Worm (Caenorhabditis elegans) whole organism, young adult: ENCODE measurements around the gene cdk-4.

ENCODE experiments used
- B0261.1 ChIP-seq: sonication (generic microtip); optimal IDR thresholded peaks from 2 replicates; lab custom pipeline; 2016; ENCODE audit warnings: mild to moderate bottlenecking, missing genetic modification characterization, moderate library complexity, missing compliant biosample characterization
- C06A6.2 ChIP-seq: fragments of 200-800 bp; sonication (Bioruptor generic); conservative IDR thresholded peaks from 2 replicates; pipeline ENCODE4 v1.3.6; 2022; ENCODE audit warnings: missing genetic modification characterization, missing compliant biosample characterization
- D2030.7 ChIP-seq: fragments of 200-800 bp; sonication (Bioruptor generic); IDR thresholded peaks from 2 replicates; pipeline ENCODE4 v1.3.6; 2022; ENCODE audit warnings: missing genetic modification reagents, missing genetic modification characterization, missing compliant biosample characterization
- F33H1.4 ChIP-seq: fragments of 200-800 bp; sonication (Bioruptor generic); IDR thresholded peaks from 2 replicates; pipeline ENCODE4 v1.3.6; 2022; ENCODE audit warnings: missing genetic modification reagents, missing genetic modification characterization, missing compliant biosample characterization
- F49E8.2 ChIP-seq: sonication (generic microtip); optimal IDR thresholded peaks from 3 replicates; lab custom pipeline; 2017; ENCODE audit warnings: missing genetic modification characterization, mild to moderate bottlenecking, missing compliant biosample characterization, antibody characterized with exemption, moderate library complexity; ENCODE audit not compliant: insufficient read depth
- F52B5.7 ChIP-seq: sonication (generic microtip); optimal IDR thresholded peaks from 2 replicates; lab custom pipeline; 2016; ENCODE audit warnings: mild to moderate bottlenecking, missing genetic modification characterization, missing compliant biosample characterization
- Y53F4B.3 ChIP-seq: fragments of 200-800 bp; sonication (Bioruptor generic); IDR thresholded peaks from 2 replicates; pipeline ENCODE4 v1.3.6; 2022; ENCODE audit warnings: missing genetic modification reagents, missing genetic modification characterization, missing compliant biosample characterization
- Y53G8AR.9 ChIP-seq: fragments of 200-800 bp; sonication (Bioruptor generic); conservative IDR thresholded peaks from 2 replicates; pipeline ENCODE4 v1.3.6; 2022; ENCODE audit warnings: missing genetic modification reagents, missing genetic modification characterization, missing compliant biosample characterization
- Y95B8A.8 ChIP-seq: fragments of 200-800 bp; sonication (Bioruptor generic); IDR thresholded peaks from 2 replicates; pipeline ENCODE4 v1.3.6; 2022; ENCODE audit warnings: missing genetic modification reagents, missing genetic modification characterization, missing compliant biosample characterization
- ZK185.1 ChIP-seq: sonication (generic microtip); optimal IDR thresholded peaks from 2 replicates; lab custom pipeline; 2016; ENCODE audit warnings: mild to moderate bottlenecking, missing genetic modification characterization, missing compliant biosample characterization; ENCODE audit not compliant: poor library complexity, severe bottlenecking
- akir-1 ChIP-seq: fragments of 200-800 bp; sonication (Bioruptor generic); optimal IDR thresholded peaks from 2 replicates; lab custom pipeline; 2018; ENCODE audit warnings: mild to moderate bottlenecking, missing genetic modification characterization, moderate library complexity, missing compliant biosample characterization
- aptf-3 ChIP-seq: fragments of 200-800 bp; sonication (Bioruptor generic); IDR thresholded peaks from 2 replicates; pipeline ENCODE4 v1.3.6; 2022; ENCODE audit warnings: missing genetic modification characterization, missing compliant biosample characterization
- atf-7 ChIP-seq: sonication (generic microtip); optimal IDR thresholded peaks from 2 replicates; lab custom pipeline; 2017; ENCODE audit warnings: mild to moderate bottlenecking, missing genetic modification characterization, missing compliant biosample characterization
- attf-3 ChIP-seq: fragments of 200-800 bp; sonication (Bioruptor generic); conservative IDR thresholded peaks from 2 replicates; pipeline ENCODE4 v1.3.6; 2022; ENCODE audit warnings: missing genetic modification reagents, missing genetic modification characterization, missing compliant biosample characterization
- bed-2 ChIP-seq: fragments of 200-800 bp; sonication (Bioruptor generic); IDR thresholded peaks from 2 replicates; pipeline ENCODE4 v1.3.6; 2022; ENCODE audit warnings: missing genetic modification reagents, missing genetic modification characterization, missing compliant biosample characterization
- ccch-3 ChIP-seq: fragments of 200-800 bp; sonication (Bioruptor generic); optimal IDR thresholded peaks from 2 replicates; lab custom pipeline; 2018; ENCODE audit warnings: mild to moderate bottlenecking, missing genetic modification characterization, missing compliant biosample characterization
- cebp-1 ChIP-seq, 2 experiments: fragments of 200-800 bp in 1 of 2; sonication (Bioruptor generic) in 1 of 2; sonication (generic microtip) in 1 of 2; IDR thresholded peaks in 1 of 2; optimal IDR thresholded peaks in 1 of 2; 2 replicates each; pipeline versions ENCODE4 v1.3.6 to Lab custom; 2017 to 2022; ENCODE audit warnings: missing compliant biosample characterization in 2 of 2, missing genetic modification characterization in 2 of 2, mild to moderate bottlenecking in 1 of 2, missing genetic modification reagents in 1 of 2, moderate library complexity in 1 of 2
- cebp-2 ChIP-seq: fragments of 200-800 bp; sonication (Bioruptor generic); IDR thresholded peaks from 2 replicates; pipeline ENCODE4 v1.3.6; 2022; ENCODE audit warnings: missing genetic modification characterization, missing compliant biosample characterization
- ceh-40 ChIP-seq: fragments of 200-800 bp; sonication (Bioruptor generic); IDR thresholded peaks from 2 replicates; pipeline ENCODE4 v1.3.6; 2022; ENCODE audit warnings: missing genetic modification characterization, missing compliant biosample characterization
- ceh-79 ChIP-seq: sonication (generic microtip); optimal IDR thresholded peaks from 2 replicates; lab custom pipeline; 2017; ENCODE audit warnings: mild to moderate bottlenecking, missing genetic modification characterization, missing compliant biosample characterization
- ceh-91 ChIP-seq: fragments of 200-800 bp; sonication (Bioruptor generic); IDR thresholded peaks from 2 replicates; pipeline ENCODE4 v1.3.6; 2022; ENCODE audit warnings: missing genetic modification reagents, missing genetic modification characterization, missing compliant biosample characterization
- ets-4 ChIP-seq: fragments of 200-800 bp; sonication (Bioruptor generic); optimal IDR thresholded peaks from 2 replicates; lab custom pipeline; 2018; ENCODE audit warnings: mild to moderate bottlenecking, missing genetic modification characterization, missing compliant biosample characterization
- him-1 ChIP-seq: sonication (generic microtip); optimal IDR thresholded peaks from 2 replicates; lab custom pipeline; 2016; ENCODE audit warnings: missing genotype, missing genetic modification reagents, missing genetic modification characterization, missing compliant biosample characterization
- hrde-1 ChIP-seq: sonication (generic microtip); optimal IDR thresholded peaks from 2 replicates; lab custom pipeline; 2016; ENCODE audit warnings: missing genetic modification characterization, mild to moderate bottlenecking, missing compliant biosample characterization, moderate library complexity, missing genotype, missing genetic modification reagents, borderline replicate concordance
- let-526 ChIP-seq: fragments of 200-800 bp; sonication (Bioruptor generic); IDR thresholded peaks from 2 replicates; pipeline ENCODE4 v1.3.6; 2022; ENCODE audit warnings: missing genetic modification reagents, missing genetic modification characterization, missing compliant biosample characterization
- let-607 ChIP-seq, 2 experiments: fragments of 200-800 bp in 1 of 2; sonication (Bioruptor generic) in 1 of 2; sonication (generic microtip) in 1 of 2; optimal IDR thresholded peaks; 2 replicates each; lab custom pipeline; 2016 to 2018; ENCODE audit warnings: mild to moderate bottlenecking in 2 of 2, missing compliant biosample characterization in 2 of 2, missing genetic modification characterization in 2 of 2, moderate library complexity in 2 of 2, missing genotype in 1 of 2
- lsy-27 ChIP-seq: sonication (generic microtip); optimal IDR thresholded peaks from 2 replicates; lab custom pipeline; 2017; ENCODE audit warnings: missing genetic modification characterization, mild to moderate bottlenecking, missing compliant biosample characterization, antibody characterized with exemption, missing genotype, borderline replicate concordance; ENCODE audit not compliant: insufficient read depth
- madf-10 ChIP-seq: sonication (generic microtip); optimal IDR thresholded peaks from 2 replicates; lab custom pipeline; 2016; ENCODE audit warnings: mild to moderate bottlenecking, missing genetic modification characterization, missing compliant biosample characterization
- madf-3 ChIP-seq: fragments of 200-800 bp; sonication (Bioruptor generic); IDR thresholded peaks from 2 replicates; pipeline ENCODE4 v1.3.6; 2022; ENCODE audit warnings: missing genetic modification reagents, missing genetic modification characterization, missing compliant biosample characterization
- madf-6 ChIP-seq: fragments of 200-800 bp; sonication (Bioruptor generic); IDR thresholded peaks from 2 replicates; pipeline ENCODE4 v1.3.6; 2022; ENCODE audit warnings: missing genetic modification reagents, missing genetic modification characterization, missing compliant biosample characterization
- mes-4 ChIP-seq: sonication (generic microtip); optimal IDR thresholded peaks from 2 replicates; lab custom pipeline; 2016; ENCODE audit warnings: missing genotype, missing genetic modification characterization, missing compliant biosample characterization
- mxl-1 ChIP-seq: sonication (generic microtip); optimal IDR thresholded peaks from 2 replicates; lab custom pipeline; 2016; ENCODE audit warnings: missing genetic modification characterization, missing compliant biosample characterization
- nhr-179 ChIP-seq: sonication (generic microtip); optimal IDR thresholded peaks from 2 replicates; lab custom pipeline; 2016; ENCODE audit warnings: mild to moderate bottlenecking, missing genetic modification characterization, missing compliant biosample characterization
- nhr-27 ChIP-seq: fragments of 200-800 bp; sonication (Bioruptor generic); optimal IDR thresholded peaks from 2 replicates; lab custom pipeline; 2018; ENCODE audit warnings: mild to moderate bottlenecking, missing genetic modification characterization, moderate library complexity, missing compliant biosample characterization
- nhr-80 ChIP-seq: sonication (generic microtip); optimal IDR thresholded peaks from 2 replicates; lab custom pipeline; 2016; ENCODE audit warnings: missing genetic modification characterization, missing compliant biosample characterization
- nhr-90 ChIP-seq: sonication (generic microtip); optimal IDR thresholded peaks from 2 replicates; lab custom pipeline; 2016; ENCODE audit warnings: missing genotype, mild to moderate bottlenecking, missing genetic modification characterization, missing compliant biosample characterization
- pha-4 ChIP-seq: fragments of 150-350 bp; sonication (generic microtip); optimal IDR thresholded peaks from 2 replicates; lab custom pipeline; 2014; ENCODE audit warnings: missing biosample characterization, missing genetic modification reagents, missing genetic modification characterization
- rpc-1 ChIP-seq, 2 experiments: fragments of 150-350 bp in 1 of 2; sonication (generic microtip) in 1 of 2; optimal IDR thresholded peaks; 2 replicates each; lab custom pipeline; 2014 to 2018; ENCODE audit warnings: missing biosample characterization in 1 of 2, missing genetic modification characterization in 1 of 2, missing genetic modification reagents in 1 of 2, missing genotype in 1 of 2
- sea-2 ChIP-seq: fragments of 200-800 bp; sonication (Bioruptor generic); IDR thresholded peaks from 2 replicates; pipeline ENCODE4 v1.3.6; 2022; ENCODE audit warnings: missing genetic modification characterization, missing compliant biosample characterization
- snpc-1.1 ChIP-seq: sonication (generic microtip); optimal IDR thresholded peaks from 2 replicates; lab custom pipeline; 2017; ENCODE audit warnings: missing genetic modification characterization, mild to moderate bottlenecking, missing compliant biosample characterization, antibody characterized with exemption, moderate library complexity, missing genotype, missing genetic modification reagents; ENCODE audit not compliant: insufficient read depth
- snpc-3.4 ChIP-seq: sonication (generic microtip); optimal IDR thresholded peaks from 2 replicates; lab custom pipeline; 2017; ENCODE audit warnings: missing genetic modification characterization, mild to moderate bottlenecking, missing compliant biosample characterization, antibody characterized with exemption, moderate library complexity, missing genotype, missing genetic modification reagents
- somi-1 ChIP-seq: fragments of 200-800 bp; sonication (Bioruptor generic); optimal IDR thresholded peaks from 2 replicates; lab custom pipeline; 2018; ENCODE audit warnings: mild to moderate bottlenecking, missing genetic modification characterization, missing compliant biosample characterization
- tlf-1 ChIP-seq: fragments of 200-800 bp; sonication (Bioruptor generic); optimal IDR thresholded peaks from 2 replicates; lab custom pipeline; 2018; ENCODE audit warnings: mild to moderate bottlenecking, missing genetic modification characterization, missing compliant biosample characterization
- zfh-2 ChIP-seq: fragments of 200-800 bp; sonication (Bioruptor generic); conservative IDR thresholded peaks from 2 replicates; pipeline ENCODE4 v1.3.6; 2022; ENCODE audit warnings: missing genetic modification reagents, missing genetic modification characterization, missing compliant biosample characterization
- ztf-18 ChIP-seq: sonication (generic microtip); optimal IDR thresholded peaks from 2 replicates; lab custom pipeline; 2016; ENCODE audit warnings: missing genotype, mild to moderate bottlenecking, missing genetic modification characterization, missing compliant biosample characterization
- ztf-25 ChIP-seq: fragments of 200-800 bp; sonication (Bioruptor generic); IDR thresholded peaks from 2 replicates; pipeline ENCODE4 v1.3.6; 2022; ENCODE audit warnings: missing genetic modification reagents, missing genetic modification characterization, missing compliant biosample characterization
- ztf-26 ChIP-seq: sonication (generic microtip); optimal IDR thresholded peaks from 2 replicates; lab custom pipeline; 2017; ENCODE audit warnings: missing genetic modification characterization, missing compliant biosample characterization

cdk-4 gene

ce11 chrX:13514384-13514783 is 4.3 kb downstream of the cdk-4 start (continued):
- TF ChIP-seq madf-6 (no peak), him-1 (tag; lab: Kevin White, UChicago) (no peak), C06A6.2 (GFP tag; lab: Robert Waterston, UW) (peak; percentile 82), atf-7 (tag; lab: Kevin White, UChicago) (peak; percentile 66), cebp-1 (GFP tag; IDR thresholded peaks at IDR 0.05; lab: Robert Waterston, UW) (no peak; the same call in 1 of the 2 replicates), cebp-1 (tag; optimal IDR thresholded peaks at IDR 0.05; lab: Kevin White, UChicago) (peak; percentile 83), tlf-1 (GFP tag; lab: Kevin White, UChicago) (peak; percentile 82), ceh-40 (no peak), ceh-91 (no peak), lsy-27 (tag; lab: Kevin White, UChicago) (no peak), rpc-1 (optimal IDR thresholded peaks at IDR 0.05; lab: Kevin White, UChicago) (no peak), rpc-1 (tag; optimal IDR thresholded peaks at IDR 0.05; lab: Kevin White, UChicago) (no peak), nhr-90 (no peak), ztf-26 (tag; lab: Kevin White, UChicago) (peak; percentile 84), hrde-1 (tag; lab: Kevin White, UChicago) (no peak), bed-2 (no peak), mes-4 (tag; lab: Kevin White, UChicago) (no peak), ets-4 (no peak), aptf-3 (GFP tag; lab: Robert Waterston, UW) (no peak), pha-4 (no peak), snpc-1.1 (tag; lab: Kevin White, UChicago) (no peak), Y95B8A.8 (no peak), nhr-179 (tag; lab: Kevin White, UChicago) (no peak), ZK185.1 (tag; lab: Kevin White, UChicago) (peak; percentile 92), ccch-3 (GFP tag; lab: Kevin White, UChicago) (no peak), F49E8.2 (tag; lab: Kevin White, UChicago) (no peak), ztf-25 (GFP tag; lab: Robert Waterston, UW) (no peak), Y53F4B.3 (no peak), cebp-2 (0 out of 2 replicates have a peak, but pooled peaks have one; percentile 53), B0261.1 (peak; percentile 57), F33H1.4 (no peak), madf-3 (no peak), snpc-3.4 (no peak), nhr-80 (tag; lab: Kevin White, UChicago) (peak; percentile 55), sea-2 (GFP tag; lab: Robert Waterston, UW) (no peak), ceh-79 (tag; lab: Kevin White, UChicago) (no peak), let-607 (tag; optimal IDR thresholded peaks at IDR 0.05; lab: Kevin White, UChicago) (peak in 1 of 2 experiments; percentile 71), let-526 (GFP tag; lab: Robert Waterston, UW) (no peak)

DNA sequence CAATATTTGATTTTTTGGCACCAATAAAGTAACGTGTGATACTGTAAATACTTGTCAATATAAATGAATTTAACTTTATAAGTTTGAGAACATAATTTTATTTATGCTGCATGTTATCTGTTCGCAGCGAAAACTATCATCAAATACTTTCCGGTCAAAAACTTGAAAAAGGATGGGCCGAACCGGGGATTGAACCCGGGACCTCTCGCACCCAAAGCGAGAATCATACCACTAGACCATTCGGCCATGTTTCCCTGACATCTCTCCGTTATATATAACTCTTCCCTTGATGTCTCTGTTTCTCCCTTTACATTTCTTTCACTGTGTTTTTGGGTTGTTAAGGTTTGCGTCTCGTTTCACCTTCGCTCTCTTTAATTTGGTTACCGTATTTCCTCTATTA is 6.9 kb downstream of the cdk-4 start:
- TF ChIP-seq Y53G8AR.9 (GFP tag; lab: Robert Waterston, UW): peak; percentile 62
- TF ChIP-seq ceh-40: peak; percentile 65; the same call in 1 of the 2 replicates
- no peak for TF ChIP-seq F49E8.2 (tag; lab: Kevin White, UChicago)
- TF ChIP-seq ztf-26 (tag; lab: Kevin White, UChicago): peak; percentile 62
- TF ChIP-seq mxl-1 (tag; lab: Kevin White, UChicago): peak; percentile 50
- no peak for TF ChIP-seq ets-4
- TF ChIP-seq ZK185.1 (tag; lab: Kevin White, UChicago): peak; percentile 88
- peak; percentile 92 for TF ChIP-seq nhr-90
- peak; percentile 9 for TF ChIP-seq F52B5.7
- TF ChIP-seq D2030.7 (GFP tag; lab: Robert Waterston, UW): peak; percentile 77
- no peak for TF ChIP-seq nhr-27 (tag; lab: Kevin White, UChicago)
- TF ChIP-seq somi-1 (GFP tag; lab: Kevin White, UChicago): peak; percentile 62
- no peak for TF ChIP-seq akir-1
- 0 out of 2 replicates have a peak, but pooled peaks have one; percentile 42 for TF ChIP-seq aptf-3 (GFP tag; lab: Robert Waterston, UW)
- TF ChIP-seq attf-3: peak; percentile 57
- TF ChIP-seq madf-10 (tag; lab: Kevin White, UChicago): peak; percentile 79
- TF ChIP-seq snpc-1.1 (tag; lab: Kevin White, UChicago): peak; percentile 19
- TF ChIP-seq ztf-18 (tag; lab: Kevin White, UChicago): peak; percentile 67
- no peak for TF ChIP-seq zfh-2 (GFP tag; lab: Robert Waterston, UW)
